Worm (Caenorhabditis elegans) whole organism, young adult: ENCODE data around the gene lias-1.
A peak's percentile ranks its signal among the peaks of the same experiment; 100 is the strongest.

Experiments
- D2030.7 ChIP-seq: fragments of 200-800 bp; sonication (Bioruptor generic); IDR thresholded peaks from 2 replicates; pipeline ENCODE4 v1.3.6; 2022; ENCODE audit warnings: missing genetic modification reagents, missing genetic modification characterization, missing compliant biosample characterization
- F10E7.11 ChIP-seq: sonication (generic microtip); optimal IDR thresholded peaks from 2 replicates; lab custom pipeline; 2017; ENCODE audit warnings: mild to moderate bottlenecking, missing genetic modification characterization, moderate library complexity, missing compliant biosample characterization
- F22D6.2 ChIP-seq: sonication (generic microtip); optimal IDR thresholded peaks from 2 replicates; lab custom pipeline; 2016; ENCODE audit warnings: mild to moderate bottlenecking, missing genetic modification characterization, missing compliant biosample characterization
- F33H1.4 ChIP-seq: fragments of 200-800 bp; sonication (Bioruptor generic); IDR thresholded peaks from 2 replicates; pipeline ENCODE4 v1.3.6; 2022; ENCODE audit warnings: missing genetic modification reagents, missing genetic modification characterization, missing compliant biosample characterization
- F49E8.2 ChIP-seq: sonication (generic microtip); optimal IDR thresholded peaks from 3 replicates; lab custom pipeline; 2017; ENCODE audit warnings: missing genetic modification characterization, mild to moderate bottlenecking, missing compliant biosample characterization, antibody characterized with exemption, moderate library complexity; ENCODE audit not compliant: insufficient read depth
- K11D2.4 ChIP-seq: fragments of 200-800 bp; sonication (Bioruptor generic); IDR thresholded peaks from 2 replicates; pipeline ENCODE4 v1.3.6; 2022; ENCODE audit warnings: missing genetic modification reagents, missing genetic modification characterization, missing compliant biosample characterization
- Y53G8AR.9 ChIP-seq: fragments of 200-800 bp; sonication (Bioruptor generic); conservative IDR thresholded peaks from 2 replicates; pipeline ENCODE4 v1.3.6; 2022; ENCODE audit warnings: missing genetic modification reagents, missing genetic modification characterization, missing compliant biosample characterization
- Y56A3A.18 ChIP-seq: fragments of 200-800 bp; sonication (Bioruptor generic); IDR thresholded peaks from 2 replicates; pipeline ENCODE4 v1.3.6; 2022; ENCODE audit warnings: missing genetic modification reagents, missing genetic modification characterization, missing compliant biosample characterization
- Y67H2A.10 ChIP-seq: fragments of 200-800 bp; sonication (Bioruptor generic); conservative IDR thresholded peaks from 2 replicates; pipeline ENCODE4 v1.3.6; 2022; ENCODE audit warnings: missing genetic modification reagents, missing genetic modification characterization, missing compliant biosample characterization
- ZK185.1 ChIP-seq: sonication (generic microtip); optimal IDR thresholded peaks from 2 replicates; lab custom pipeline; 2016; ENCODE audit warnings: mild to moderate bottlenecking, missing genetic modification characterization, missing compliant biosample characterization; ENCODE audit not compliant: poor library complexity, severe bottlenecking
- aptf-3 ChIP-seq: fragments of 200-800 bp; sonication (Bioruptor generic); IDR thresholded peaks from 2 replicates; pipeline ENCODE4 v1.3.6; 2022; ENCODE audit warnings: missing genetic modification characterization, missing compliant biosample characterization
- attf-5 ChIP-seq: fragments of 200-800 bp; sonication (Bioruptor generic); optimal IDR thresholded peaks from 2 replicates; lab custom pipeline; 2018; ENCODE audit warnings: mild to moderate bottlenecking, missing genetic modification characterization, missing compliant biosample characterization
- bed-2 ChIP-seq: fragments of 200-800 bp; sonication (Bioruptor generic); IDR thresholded peaks from 2 replicates; pipeline ENCODE4 v1.3.6; 2022; ENCODE audit warnings: missing genetic modification reagents, missing genetic modification characterization, missing compliant biosample characterization
- cebp-1 ChIP-seq, 2 experiments: fragments of 200-800 bp in 1 of 2; sonication (Bioruptor generic) in 1 of 2; sonication (generic microtip) in 1 of 2; IDR thresholded peaks in 1 of 2; optimal IDR thresholded peaks in 1 of 2; 2 replicates each; pipeline versions ENCODE4 v1.3.6 to Lab custom; 2017 to 2022; ENCODE audit warnings: missing compliant biosample characterization in 2 of 2, missing genetic modification characterization in 2 of 2, mild to moderate bottlenecking in 1 of 2, missing genetic modification reagents in 1 of 2, moderate library complexity in 1 of 2
- ceh-27 ChIP-seq: fragments of 200-800 bp; sonication (Bioruptor generic); optimal IDR thresholded peaks from 2 replicates; lab custom pipeline; 2018; ENCODE audit warnings: mild to moderate bottlenecking, missing genetic modification characterization, moderate library complexity, missing compliant biosample characterization
- die-1 ChIP-seq: sonication (generic microtip); optimal IDR thresholded peaks from 2 replicates; lab custom pipeline; 2016; ENCODE audit warnings: missing genotype, mild to moderate bottlenecking, missing genetic modification characterization, missing compliant biosample characterization
- dox-1 ChIP-seq: fragments of 200-800 bp; sonication (Bioruptor generic); IDR thresholded peaks from 2 replicates; pipeline ENCODE4 v1.3.6; 2022; ENCODE audit warnings: missing genetic modification reagents, missing genetic modification characterization, missing compliant biosample characterization
- dpl-1 ChIP-seq: fragments of 150-350 bp; optimal IDR thresholded peaks from 2 replicates; lab custom pipeline; 2014; ENCODE audit warnings: missing biosample characterization, missing genetic modification reagents, missing genetic modification characterization
- efl-1 ChIP-seq: fragments of 150-350 bp; optimal IDR thresholded peaks from 2 replicates; lab custom pipeline; 2014; ENCODE audit warnings: missing biosample characterization, missing genetic modification reagents, missing genetic modification characterization
- egrh-3 ChIP-seq: fragments of 200-800 bp; sonication (Bioruptor generic); IDR thresholded peaks from 2 replicates; pipeline ENCODE4 v1.3.6; 2022; ENCODE audit warnings: missing genetic modification reagents, missing genetic modification characterization, missing compliant biosample characterization
- him-1 ChIP-seq: sonication (generic microtip); optimal IDR thresholded peaks from 2 replicates; lab custom pipeline; 2016; ENCODE audit warnings: missing genotype, missing genetic modification reagents, missing genetic modification characterization, missing compliant biosample characterization
- hlh-12 ChIP-seq: sonication (generic microtip); optimal IDR thresholded peaks from 2 replicates; lab custom pipeline; 2016; ENCODE audit warnings: missing genetic modification characterization, missing compliant biosample characterization
- hlh-26 ChIP-seq: fragments of 200-800 bp; sonication (Bioruptor generic); conservative IDR thresholded peaks from 2 replicates; pipeline ENCODE4 v1.3.6; 2022; ENCODE audit warnings: missing genetic modification reagents, missing genetic modification characterization, missing compliant biosample characterization
- hmg-1.2 ChIP-seq: fragments of 200-800 bp; sonication (Bioruptor generic); IDR thresholded peaks from 2 replicates; pipeline ENCODE4 v1.3.6; 2022; ENCODE audit warnings: missing genetic modification reagents, missing genetic modification characterization, missing compliant biosample characterization
- lin-35 ChIP-seq, 3 experiments: fragments of 150-350 bp in 2 of 3; sonication (generic microtip) in 1 of 3; optimal IDR thresholded peaks; 2 replicates each; lab custom pipeline; 2014 to 2018; ENCODE audit warnings: missing biosample characterization in 3 of 3, missing genetic modification characterization in 3 of 3, missing genetic modification reagents in 3 of 3
- lin-40 ChIP-seq: sonication (generic microtip); optimal IDR thresholded peaks from 2 replicates; lab custom pipeline; 2016; ENCODE audit warnings: missing genetic modification characterization, mild to moderate bottlenecking, missing compliant biosample characterization, missing genotype, missing genetic modification reagents
- lin-54 ChIP-seq: fragments of 200-800 bp; sonication (Bioruptor generic); optimal IDR thresholded peaks from 2 replicates; lab custom pipeline; 2018; ENCODE audit warnings: mild to moderate bottlenecking, missing genetic modification characterization, missing compliant biosample characterization
- lir-1 ChIP-seq: fragments of 200-800 bp; sonication (Bioruptor generic); conservative IDR thresholded peaks from 2 replicates; pipeline ENCODE4 v1.3.6; 2022; ENCODE audit warnings: missing genetic modification reagents, missing genetic modification characterization, missing compliant biosample characterization
- lsl-1 ChIP-seq: fragments of 200-800 bp; sonication (Bioruptor generic); optimal IDR thresholded peaks from 2 replicates; lab custom pipeline; 2018; ENCODE audit warnings: mild to moderate bottlenecking, missing genetic modification characterization, moderate library complexity, missing compliant biosample characterization
- madf-3 ChIP-seq: fragments of 200-800 bp; sonication (Bioruptor generic); IDR thresholded peaks from 2 replicates; pipeline ENCODE4 v1.3.6; 2022; ENCODE audit warnings: missing genetic modification reagents, missing genetic modification characterization, missing compliant biosample characterization
- madf-6 ChIP-seq: fragments of 200-800 bp; sonication (Bioruptor generic); IDR thresholded peaks from 2 replicates; pipeline ENCODE4 v1.3.6; 2022; ENCODE audit warnings: missing genetic modification reagents, missing genetic modification characterization, missing compliant biosample characterization
- madf-8 ChIP-seq: fragments of 200-800 bp; sonication (Bioruptor generic); conservative IDR thresholded peaks from 2 replicates; pipeline ENCODE4 v1.3.6; 2022; ENCODE audit warnings: missing genetic modification reagents, missing genetic modification characterization, missing compliant biosample characterization
- mcd-1 ChIP-seq: fragments of 200-800 bp; sonication (Bioruptor generic); IDR thresholded peaks from 2 replicates; pipeline ENCODE4 v1.3.6; 2022; ENCODE audit warnings: missing genetic modification reagents, missing genetic modification characterization, missing compliant biosample characterization
- nhr-27 ChIP-seq: fragments of 200-800 bp; sonication (Bioruptor generic); optimal IDR thresholded peaks from 2 replicates; lab custom pipeline; 2018; ENCODE audit warnings: mild to moderate bottlenecking, missing genetic modification characterization, moderate library complexity, missing compliant biosample characterization
- nhr-80 ChIP-seq: sonication (generic microtip); optimal IDR thresholded peaks from 2 replicates; lab custom pipeline; 2016; ENCODE audit warnings: missing genetic modification characterization, missing compliant biosample characterization
- pha-4 ChIP-seq: fragments of 150-350 bp; sonication (generic microtip); optimal IDR thresholded peaks from 2 replicates; lab custom pipeline; 2014; ENCODE audit warnings: missing biosample characterization, missing genetic modification reagents, missing genetic modification characterization
- rec-8 ChIP-seq, 2 experiments: sonication (generic microtip); optimal IDR thresholded peaks; 2 replicates each; lab custom pipeline; 2016; ENCODE audit warnings: mild to moderate bottlenecking in 2 of 2, missing genetic modification characterization in 2 of 2, missing genetic modification reagents in 2 of 2, missing genotype in 2 of 2, missing biosample characterization in 1 of 2, missing compliant biosample characterization in 1 of 2, moderate library complexity in 1 of 2
- rpc-1 ChIP-seq, 2 experiments: fragments of 150-350 bp in 1 of 2; sonication (generic microtip) in 1 of 2; optimal IDR thresholded peaks; 2 replicates each; lab custom pipeline; 2014 to 2018; ENCODE audit warnings: missing biosample characterization in 1 of 2, missing genetic modification characterization in 1 of 2, missing genetic modification reagents in 1 of 2, missing genotype in 1 of 2
- snpc-1.1 ChIP-seq: sonication (generic microtip); optimal IDR thresholded peaks from 2 replicates; lab custom pipeline; 2017; ENCODE audit warnings: missing genetic modification characterization, mild to moderate bottlenecking, missing compliant biosample characterization, antibody characterized with exemption, moderate library complexity, missing genotype, missing genetic modification reagents; ENCODE audit not compliant: insufficient read depth
- snpc-3.4 ChIP-seq: sonication (generic microtip); optimal IDR thresholded peaks from 2 replicates; lab custom pipeline; 2017; ENCODE audit warnings: missing genetic modification characterization, mild to moderate bottlenecking, missing compliant biosample characterization, antibody characterized with exemption, moderate library complexity, missing genotype, missing genetic modification reagents
- unc-130 ChIP-seq: sonication (generic microtip); optimal IDR thresholded peaks from 2 replicates; lab custom pipeline; 2016; ENCODE audit warnings: missing genetic modification reagents, missing genetic modification characterization, missing compliant biosample characterization
- xnd-1 ChIP-seq: sonication (generic microtip); optimal IDR thresholded peaks from 2 replicates; lab custom pipeline; 2016; ENCODE audit warnings: missing genotype, missing genetic modification reagents, missing genetic modification characterization, missing compliant biosample characterization

lias-1 gene

ce11 chrIII:3475014-3475413 lies 29.9 kb downstream of the lias-1 start:
- TF ChIP-seq snpc-1.1 (no peak), mcd-1 (no peak), F10E7.11 (tag; lab: Kevin White, UChicago) (no peak)
- TF ChIP-seq, all 124 proteins: peak for 0

DNA sequence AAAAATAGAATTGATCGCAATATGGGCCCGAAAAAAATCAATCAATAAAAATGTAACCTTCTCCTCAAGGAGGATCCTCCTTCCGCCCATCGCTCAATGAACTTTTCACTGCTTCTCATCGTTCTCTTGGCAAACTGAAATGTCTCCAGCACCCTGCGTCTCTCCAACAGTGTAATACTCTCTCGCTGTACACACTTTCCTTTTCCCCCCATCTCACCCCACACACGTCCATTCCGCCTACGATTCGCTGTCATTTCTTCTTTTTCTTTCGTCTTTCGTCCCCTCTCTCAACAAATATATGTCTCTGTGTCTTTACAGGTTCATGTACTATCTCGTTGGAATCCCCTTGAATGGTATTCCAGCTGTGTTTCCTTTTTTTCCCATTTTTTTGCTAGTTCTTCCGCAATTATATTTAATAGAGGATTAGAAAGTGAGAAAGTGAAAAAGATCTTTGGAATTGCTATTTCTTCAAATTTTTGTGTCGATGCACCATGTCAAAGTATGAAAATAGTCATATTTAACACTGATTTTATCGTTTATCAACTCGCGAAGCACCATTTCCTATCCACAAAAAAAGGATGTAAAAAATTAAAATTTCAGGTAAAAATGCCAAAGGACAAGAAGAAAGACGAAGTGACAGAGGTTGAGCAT lies 33.4 kb downstream of the lias-1 start, which contains the start of gene rsu-1:
rsu-1 (plus strand) TSS at position 601 of the 651 bp plus-strand sequence.
- TF ChIP-seq lin-40 (tag; lab: Kevin White, UChicago) (peak; percentile 50), cebp-1 (GFP tag; IDR thresholded peaks at IDR 0.05; lab: Robert Waterston, UW) (no peak), cebp-1 (tag; optimal IDR thresholded peaks at IDR 0.05; lab: Kevin White, UChicago) (peak; percentile 56), hmg-1.2 (GFP tag; lab: Robert Waterston, UW) (peak; percentile 83), Y56A3A.18 (GFP tag; lab: Robert Waterston, UW) (peak; percentile 28; the same call in 1 of the 2 replicates), F49E8.2 (no peak), lir-1 (GFP tag; lab: Robert Waterston, UW) (no peak), lin-54 (GFP tag; lab: Kevin White, UChicago) (peak; percentile 15), dox-1 (GFP tag; lab: Robert Waterston, UW) (peak; percentile 34; the same call in 1 of the 2 replicates), K11D2.4 (GFP tag; lab: Robert Waterston, UW) (no peak), ceh-27 (GFP tag; lab: Kevin White, UChicago) (peak; percentile 14), nhr-80 (tag; lab: Kevin White, UChicago) (peak; percentile 58), mcd-1 (no peak), bed-2 (GFP tag; lab: Robert Waterston, UW) (no peak), lin-35 (GFP tag; optimal IDR thresholded peaks at IDR 0.05; lab: Kevin White, UChicago) (peak in 1 of 3 experiments; percentile 24), snpc-3.4 (tag; lab: Kevin White, UChicago) (peak; percentile 25), attf-5 (GFP tag; lab: Kevin White, UChicago) (peak; percentile 31), Y53G8AR.9 (GFP tag; lab: Robert Waterston, UW) (0 out of 2 replicates have a peak, but pooled peaks have one; percentile 12), dpl-1 (no peak), unc-130 (GFP tag; lab: Kevin White, UChicago) (no peak), hlh-12 (no peak), egrh-3 (GFP tag; lab: Robert Waterston, UW) (0 out of 2 replicates have a peak, but pooled peaks have one; percentile 18), madf-3 (GFP tag; lab: Robert Waterston, UW) (no peak), pha-4 (tag; lab: Kevin White, UChicago) (no peak), die-1 (no peak), ZK185.1 (tag; lab: Kevin White, UChicago) (peak; percentile 64), nhr-27 (tag; lab: Kevin White, UChicago) (no peak)

DNA sequence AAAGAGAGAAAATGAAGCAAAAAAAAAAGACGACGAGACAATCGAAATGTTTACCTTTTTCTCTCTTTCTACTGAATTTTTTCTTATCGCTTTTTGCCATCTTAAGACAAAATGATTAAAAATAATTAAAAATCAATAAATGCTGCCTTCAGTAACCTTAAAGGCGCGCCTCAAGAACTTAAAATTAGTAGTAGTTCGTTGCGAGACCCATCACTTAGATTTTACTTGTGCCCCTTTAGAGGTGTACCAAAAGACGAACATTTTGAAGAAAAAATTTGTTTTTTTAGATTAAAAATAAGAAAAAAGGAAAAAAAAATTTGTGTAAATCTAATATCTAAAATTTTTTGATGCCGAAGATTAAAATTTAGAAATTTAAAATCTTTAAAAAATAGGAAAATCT lies 33.9 kb downstream of the lias-1 start:
- TF ChIP-seq efl-1 (GFP tag; lab: Kevin White, UChicago) (peak; percentile 58), rec-8 (tag; optimal IDR thresholded peaks at IDR 0.05; lab: Kevin White, UChicago) (no peak), xnd-1 (tag; lab: Kevin White, UChicago) (peak; percentile 74), him-1 (tag; lab: Kevin White, UChicago) (peak; percentile 48), rpc-1 (optimal IDR thresholded peaks at IDR 0.05; lab: Kevin White, UChicago) (no peak), rpc-1 (tag; optimal IDR thresholded peaks at IDR 0.05; lab: Kevin White, UChicago) (no peak), D2030.7 (GFP tag; lab: Robert Waterston, UW) (peak; percentile 31; the same call in 1 of the 2 replicates), madf-6 (GFP tag; lab: Robert Waterston, UW) (peak; percentile 81), aptf-3 (GFP tag; lab: Robert Waterston, UW) (no peak), madf-8 (GFP tag; lab: Robert Waterston, UW) (peak; percentile 70), F33H1.4 (GFP tag; lab: Robert Waterston, UW) (peak; percentile 86), mcd-1 (no peak), lsl-1 (GFP tag; lab: Kevin White, UChicago) (peak; percentile 90), Y67H2A.10 (no peak), madf-3 (GFP tag; lab: Robert Waterston, UW) (no peak), hmg-1.2 (GFP tag; lab: Robert Waterston, UW) (no peak), hlh-26 (GFP tag; lab: Robert Waterston, UW) (no peak), snpc-3.4 (tag; lab: Kevin White, UChicago) (peak; percentile 30), F22D6.2 (tag; lab: Kevin White, UChicago) (no peak)
